Worm (Caenorhabditis elegans): Measurements from ENCODE around the gene ints-5.

- no peak for TF ChIP-seq sem-2 (GFP tag; optimal IDR thresholded peaks at IDR 0.05)
- no peak for TF ChIP-seq ces-1 (GFP tag; optimal IDR thresholded peaks at IDR 0.05)
- no peak for TF ChIP-seq unc-39 (tag; optimal IDR thresholded peaks at IDR 0.05)
- TF ChIP-seq pha-4 (tag; optimal IDR thresholded peaks at IDR 0.05): no peak
- TF ChIP-seq sptf-1 (tag; optimal IDR thresholded peaks at IDR 0.05): no peak
- TF ChIP-seq lin-13 (tag; optimal IDR thresholded peaks at IDR 0.05): no peak
- no peak for TF ChIP-seq unc-62 (GFP tag; optimal IDR thresholded peaks at IDR 0.05)
- no peak for TF ChIP-seq nhr-76 (tag; optimal IDR thresholded peaks at IDR 0.05)
- no peak for TF ChIP-seq hlh-1 (tag; optimal IDR thresholded peaks at IDR 0.05)
- TF ChIP-seq drap-1 (GFP tag; optimal IDR thresholded peaks at IDR 0.05): no peak
These were observed 45.9 kb downstream of the ints-5 start, which contains the start of gene Y51A2D.13 for ce11 chrV:18579684-18580083.

All from whole organism, mixed stage, embryonic.